Worm (Caenorhabditis elegans): ENCODE measurements around the gene apc-10.

Gene apc-10

ce11 chrV:10381726-10382125 lies 44.4 kb downstream of the apc-10 start, which contains the start of gene abu-1:
Gene abu-1 (minus strand): TSS chrV:10381826.
- TF ChIP-seq hnd-1 (tag; optimal IDR thresholded peaks at IDR 0.05) (no peak), sea-1 (GFP tag; conservative IDR thresholded peaks at IDR 0.05) (no peak), B0310.2 (tag; optimal IDR thresholded peaks at IDR 0.05) (no peak), ceh-36 (tag; optimal IDR thresholded peaks at IDR 0.05) (no peak), scrt-1 (GFP tag; IDR thresholded peaks at IDR 0.05) (no peak), tbx-11 (GFP tag; IDR thresholded peaks at IDR 0.05) (no peak), tra-4 (tag; optimal IDR thresholded peaks at IDR 0.05) (no peak)

- TF ChIP-seq pes-1 (GFP tag; IDR thresholded peaks at IDR 0.05) (no peak), tra-4 (tag; optimal IDR thresholded peaks at IDR 0.05) (no peak), aly-1 (tag; optimal IDR thresholded peaks at IDR 0.05) (no peak), sea-1 (GFP tag; conservative IDR thresholded peaks at IDR 0.05) (no peak), hmbx-1 (tag; optimal IDR thresholded peaks at IDR 0.05) (no peak), B0310.2 (tag; optimal IDR thresholded peaks at IDR 0.05) (no peak), tbx-37 (GFP tag; conservative IDR thresholded peaks at IDR 0.05) (no peak), ceh-13 (GFP tag; optimal IDR thresholded peaks at IDR 0.05) (no peak), flt-1 (GFP tag; IDR thresholded peaks at IDR 0.05) (no peak), ceh-36 (tag; optimal IDR thresholded peaks at IDR 0.05) (no peak), scrt-1 (GFP tag; IDR thresholded peaks at IDR 0.05) (no peak), hnd-1 (tag; optimal IDR thresholded peaks at IDR 0.05) (no peak), tbx-11 (GFP tag; IDR thresholded peaks at IDR 0.05) (no peak), hmg-4 (GFP tag; optimal IDR thresholded peaks at IDR 0.05) (no peak), ets-7 (tag; optimal IDR thresholded peaks at IDR 0.05) (no peak), ama-1 (optimal IDR thresholded peaks at IDR 0.05) (no peak), F13C5.2 (tag; optimal IDR thresholded peaks at IDR 0.05) (no peak)
These were observed 46.4 kb downstream of the apc-10 start for ce11 chrV:10379761-10380160.

ce11 chrV:10379293-10379692 lies 46.9 kb downstream of the apc-10 start, which contains the start of gene AC3.12:
Gene AC3.12 (minus strand): TSS chrV:10379393.
- TF ChIP-seq tra-4 (tag; optimal IDR thresholded peaks at IDR 0.05), result no peak
- no peak for TF ChIP-seq hnd-1 (tag; optimal IDR thresholded peaks at IDR 0.05)
- TF ChIP-seq ets-7 (tag; optimal IDR thresholded peaks at IDR 0.05), result no peak
- no peak for TF ChIP-seq F13C5.2 (tag; optimal IDR thresholded peaks at IDR 0.05)
- TF ChIP-seq B0310.2 (tag; optimal IDR thresholded peaks at IDR 0.05), result no peak
- TF ChIP-seq sea-1 (GFP tag; conservative IDR thresholded peaks at IDR 0.05), result no peak
- TF ChIP-seq ama-1 (optimal IDR thresholded peaks at IDR 0.05), result no peak
- TF ChIP-seq ceh-13 (GFP tag; optimal IDR thresholded peaks at IDR 0.05), result no peak
- no peak for TF ChIP-seq hmg-4 (GFP tag; optimal IDR thresholded peaks at IDR 0.05)
- TF ChIP-seq hmbx-1 (tag; optimal IDR thresholded peaks at IDR 0.05), result no peak
